Fruit fly (Drosophila melanogaster): ENCODE results near the gene CG10352.
A peak's percentile ranks its signal among the peaks of the same experiment; 100 is the strongest.

Gene CG10352

DNA sequence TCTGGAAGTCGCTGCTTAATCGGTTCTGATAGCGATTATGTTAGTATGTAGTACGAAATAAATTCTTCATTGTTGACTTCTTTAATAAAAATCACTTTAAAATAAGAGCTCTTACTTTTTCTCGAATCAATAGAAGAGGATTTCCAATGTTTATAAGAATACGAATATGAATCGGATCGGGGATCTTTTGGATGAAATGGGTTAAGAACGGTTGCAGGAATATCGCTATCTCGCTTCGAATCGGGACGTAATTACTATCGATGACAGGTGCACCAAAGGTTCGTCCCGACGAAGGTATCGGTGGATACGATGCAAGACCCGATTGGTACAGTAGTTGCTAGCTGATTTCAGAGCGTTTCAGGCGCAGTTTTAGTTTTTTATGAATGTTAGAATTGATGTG, 16.7 kb upstream of the CG10352 start, which contains the start of gene wisp:
wisp (plus strand) TSS at position 301 of the 400 bp plus-strand sequence.
- TF ChIP-seq CG5204 (GFP tag; optimal IDR thresholded peaks at IDR 0.05) (no peak), cic (GFP tag; optimal IDR thresholded peaks at IDR 0.05) (no peak), Crg-1 (GFP tag; optimal IDR thresholded peaks at IDR 0.05) (no peak), CG7101 (tag; optimal IDR thresholded peaks at IDR 0.05) (no peak), cnc (optimal IDR thresholded peaks at IDR 0.05) (no peak), CG1620 (GFP tag; optimal IDR thresholded peaks at IDR 0.05) (no peak), bab1 (GFP tag; optimal IDR thresholded peaks at IDR 0.05) (no peak), CG7045 (GFP tag; optimal IDR thresholded peaks at IDR 0.05) (no peak), toe (GFP tag; optimal IDR thresholded peaks at IDR 0.05) (no peak), Hr96 (GFP tag; optimal IDR thresholded peaks at IDR 0.05) (no peak), CG12768 (GFP tag; optimal IDR thresholded peaks at IDR 0.05) (no peak)

DNA sequence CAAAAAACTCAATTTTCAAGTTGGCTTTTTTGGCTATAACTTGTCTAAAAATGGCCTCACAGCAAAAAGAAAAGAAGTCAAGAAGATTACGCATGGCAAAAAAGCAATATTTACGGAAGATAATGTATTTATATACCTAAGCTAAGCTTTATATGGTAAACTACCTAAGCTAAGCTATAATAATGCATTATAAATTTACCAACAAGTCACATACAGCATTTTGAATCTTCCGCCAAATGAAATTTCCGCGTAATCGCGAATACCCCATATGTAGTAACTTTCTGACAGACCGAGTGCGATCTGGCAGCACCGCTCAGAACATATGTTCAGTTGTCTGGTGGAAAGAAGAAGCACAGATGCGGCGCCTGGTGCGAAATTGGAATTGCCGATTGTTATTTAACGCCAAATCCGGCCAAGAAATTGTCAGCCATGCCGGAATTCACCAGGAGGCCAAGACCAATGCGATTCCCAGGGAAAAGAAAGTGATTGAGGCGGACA, 14.8 kb upstream of the CG10352 start, which contains the start of gene sicily:
sicily (plus strand) TSS at position 51 of the 498 bp plus-strand sequence.
- TF ChIP-seq CG33017 (tag; optimal IDR thresholded peaks at IDR 0.05) (no peak), bab1 (GFP tag; optimal IDR thresholded peaks at IDR 0.05) (peak; percentile 71)

DNA sequence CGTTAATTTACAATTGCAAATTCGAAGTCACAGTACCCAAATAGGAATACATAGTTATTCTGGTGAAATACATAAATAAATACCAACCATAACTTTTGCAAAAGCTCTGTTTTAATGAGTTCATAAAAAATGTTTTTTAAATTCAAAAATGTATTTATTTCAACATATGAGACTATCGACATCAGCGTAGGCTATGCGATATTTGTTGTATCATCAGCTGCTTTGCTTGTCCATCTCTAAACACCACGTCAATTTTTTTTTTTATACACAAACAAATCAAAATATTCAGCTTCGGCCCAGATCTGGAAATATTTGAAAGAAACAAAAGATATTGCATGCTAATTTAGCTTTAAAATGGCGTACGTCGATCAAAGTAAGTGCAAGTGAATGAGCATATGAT, 11.2 kb upstream of the CG10352 start, which contains the start of gene CG1840:
CG1840 (plus strand) TSS at position 211 of the 400 bp plus-strand sequence.
- TF ChIP-seq Clk (GFP tag; optimal IDR thresholded peaks at IDR 0.05), result no peak
- TF ChIP-seq CG33017 (tag; optimal IDR thresholded peaks at IDR 0.05), result no peak
- TF ChIP-seq bab1 (GFP tag; optimal IDR thresholded peaks at IDR 0.05), result peak; percentile 48
- no peak for TF ChIP-seq CG12768 (GFP tag; optimal IDR thresholded peaks at IDR 0.05)
- TF ChIP-seq Hr96 (GFP tag; optimal IDR thresholded peaks at IDR 0.05), result no peak
- TF ChIP-seq pad (GFP tag; optimal IDR thresholded peaks at IDR 0.05), result no peak
- TF ChIP-seq CG5204 (GFP tag; optimal IDR thresholded peaks at IDR 0.05), result no peak
- TF ChIP-seq ovo (GFP tag; optimal IDR thresholded peaks at IDR 0.05), result no peak
- peak; percentile 39 for TF ChIP-seq CG14711 (tag; optimal IDR thresholded peaks at IDR 0.05)
- no peak for TF ChIP-seq tj (GFP tag; optimal IDR thresholded peaks at IDR 0.05)
- TF ChIP-seq CG1620 (GFP tag; optimal IDR thresholded peaks at IDR 0.05), result no peak
- TF ChIP-seq CG7101 (tag; optimal IDR thresholded peaks at IDR 0.05), result peak; percentile 40
- no peak for TF ChIP-seq kay (GFP tag; ENCODE audit: borderline replicate concordance)
- peak; percentile 5 for TF ChIP-seq Crg-1 (GFP tag; optimal IDR thresholded peaks at IDR 0.05)
- TF ChIP-seq toe (GFP tag; optimal IDR thresholded peaks at IDR 0.05), result no peak
- TF ChIP-seq CG11617 (GFP tag; optimal IDR thresholded peaks at IDR 0.05), result no peak
- TF ChIP-seq cnc (optimal IDR thresholded peaks at IDR 0.05), result peak in 1 of 2 experiments; percentile 39
- TF ChIP-seq Mnt (GFP tag; optimal IDR thresholded peaks at IDR 0.05), result peak; percentile 21
- TF ChIP-seq cic (GFP tag; optimal IDR thresholded peaks at IDR 0.05), result no peak
- TF ChIP-seq CG7045 (GFP tag; optimal IDR thresholded peaks at IDR 0.05), result no peak

dm6 chrX:11886976-11887375, 10.0 kb upstream of the CG10352 start, which contains the start of the genes CG10353 and SelG:
Gene CG10353 (minus strand): TSS chrX:11887162.
Gene SelG (plus strand): TSS chrX:11887284.
- TF ChIP-seq pad (GFP tag; optimal IDR thresholded peaks at IDR 0.05), result peak; percentile 61
- peak; percentile 77 for TF ChIP-seq bab1 (GFP tag; optimal IDR thresholded peaks at IDR 0.05)
- TF ChIP-seq CG7045 (GFP tag; optimal IDR thresholded peaks at IDR 0.05), result no peak
- TF ChIP-seq toe (GFP tag; optimal IDR thresholded peaks at IDR 0.05), result peak; percentile 36
- TF ChIP-seq CG11617 (GFP tag; optimal IDR thresholded peaks at IDR 0.05), result peak; percentile 41
- peak; percentile 75 for TF ChIP-seq Mnt (GFP tag; optimal IDR thresholded peaks at IDR 0.05)
- peak; percentile 61 for TF ChIP-seq Crg-1 (GFP tag; optimal IDR thresholded peaks at IDR 0.05)
- no peak for TF ChIP-seq Hr96 (GFP tag; optimal IDR thresholded peaks at IDR 0.05)
- peak; percentile 55 for TF ChIP-seq CG14711 (tag; optimal IDR thresholded peaks at IDR 0.05)
- TF ChIP-seq cnc (optimal IDR thresholded peaks at IDR 0.05), result peak; percentile 31 to 84
- TF ChIP-seq CG33017 (tag; optimal IDR thresholded peaks at IDR 0.05), result no peak
- no peak for TF ChIP-seq ovo (GFP tag; optimal IDR thresholded peaks at IDR 0.05)
- peak; percentile 78 for TF ChIP-seq CG1620 (GFP tag; optimal IDR thresholded peaks at IDR 0.05)
- no peak for TF ChIP-seq cic (GFP tag; optimal IDR thresholded peaks at IDR 0.05)
- peak; percentile 39 for TF ChIP-seq tj (GFP tag; optimal IDR thresholded peaks at IDR 0.05)
- TF ChIP-seq Clk (GFP tag; optimal IDR thresholded peaks at IDR 0.05), result no peak
- TF ChIP-seq CG12768 (GFP tag; optimal IDR thresholded peaks at IDR 0.05), result peak; percentile 7
- TF ChIP-seq CG5204 (GFP tag; optimal IDR thresholded peaks at IDR 0.05), result no peak
- peak; percentile 77 for TF ChIP-seq CG7101 (tag; optimal IDR thresholded peaks at IDR 0.05)

dm6 chrX:11885356-11885755, 8.4 kb upstream of the CG10352 start:
- TF ChIP-seq CG7101 (tag; optimal IDR thresholded peaks at IDR 0.05) (no peak), bab1 (GFP tag; optimal IDR thresholded peaks at IDR 0.05) (no peak), cnc (optimal IDR thresholded peaks at IDR 0.05) (no peak), CG5204 (GFP tag; optimal IDR thresholded peaks at IDR 0.05) (no peak), CG7045 (GFP tag; optimal IDR thresholded peaks at IDR 0.05) (no peak), pad (GFP tag; optimal IDR thresholded peaks at IDR 0.05) (no peak)

DNA sequence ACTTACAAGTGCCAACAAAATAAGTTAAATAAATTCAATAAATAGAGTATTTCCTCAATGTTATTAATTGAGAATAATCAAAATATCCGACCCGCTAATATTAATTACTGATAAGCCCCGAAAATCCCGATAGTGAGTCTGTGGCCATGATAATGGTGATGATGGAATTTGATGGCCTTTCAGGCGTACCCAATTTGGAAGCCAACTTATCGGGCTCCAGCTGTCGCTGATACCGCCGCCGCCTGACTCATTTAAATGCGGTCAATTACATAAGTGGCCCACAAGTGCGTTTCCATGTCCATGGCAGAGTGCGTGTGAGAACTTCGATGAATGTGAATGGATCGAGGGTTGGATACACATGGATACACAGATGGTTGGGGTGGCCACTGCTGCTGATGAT, 7.2 kb upstream of the CG10352 start:
- no peak for TF ChIP-seq cic (GFP tag; optimal IDR thresholded peaks at IDR 0.05)
- TF ChIP-seq Clk (GFP tag; optimal IDR thresholded peaks at IDR 0.05), result no peak
- TF ChIP-seq CG14711 (tag; optimal IDR thresholded peaks at IDR 0.05), result no peak
- no peak for TF ChIP-seq CG11617 (GFP tag; optimal IDR thresholded peaks at IDR 0.05)
- TF ChIP-seq toe (GFP tag; optimal IDR thresholded peaks at IDR 0.05), result no peak
- TF ChIP-seq CG7045 (GFP tag; optimal IDR thresholded peaks at IDR 0.05), result no peak
- no peak for TF ChIP-seq CG1620 (GFP tag; optimal IDR thresholded peaks at IDR 0.05)
- no peak for TF ChIP-seq kay (GFP tag; ENCODE audit: borderline replicate concordance)
- TF ChIP-seq pad (GFP tag; optimal IDR thresholded peaks at IDR 0.05), result no peak
- TF ChIP-seq ovo (GFP tag; optimal IDR thresholded peaks at IDR 0.05), result no peak
- TF ChIP-seq Hr96 (GFP tag; optimal IDR thresholded peaks at IDR 0.05), result no peak
- TF ChIP-seq CG12768 (GFP tag; optimal IDR thresholded peaks at IDR 0.05), result no peak
- TF ChIP-seq CG33017 (tag; optimal IDR thresholded peaks at IDR 0.05), result no peak
- TF ChIP-seq bab1 (GFP tag; optimal IDR thresholded peaks at IDR 0.05), result no peak
- TF ChIP-seq CG5204 (GFP tag; optimal IDR thresholded peaks at IDR 0.05), result no peak
- TF ChIP-seq Crg-1 (GFP tag; optimal IDR thresholded peaks at IDR 0.05), result no peak

All from whole organism, adult.